Worm (Caenorhabditis elegans) whole organism, early embryonic: Measurements from ENCODE around the gene pap-2.

ENCODE experiments used
- B0310.2 ChIP-seq: sonication (generic microtip); optimal IDR thresholded peaks from 2 replicates; lab custom pipeline; 2016; ENCODE audit warnings: mild to moderate bottlenecking, missing genetic modification characterization, missing compliant biosample characterization
- F13C5.2 ChIP-seq: sonication (generic microtip); optimal IDR thresholded peaks from 2 replicates; lab custom pipeline; 2017; ENCODE audit warnings: mild to moderate bottlenecking, missing genetic modification characterization, inconsistent platforms, missing compliant biosample characterization
- aly-1 ChIP-seq: sonication (generic microtip); optimal IDR thresholded peaks from 2 replicates; lab custom pipeline; 2016; ENCODE audit warnings: missing genetic modification characterization, missing compliant biosample characterization
- ama-1 ChIP-seq: fragments of 150-350 bp; optimal IDR thresholded peaks from 2 replicates; lab custom pipeline; 2014
- ceh-13 ChIP-seq: fragments of 200-800 bp; sonication (Bioruptor generic); optimal IDR thresholded peaks from 2 replicates; lab custom pipeline; 2018; ENCODE audit warnings: mild to moderate bottlenecking, missing genetic modification characterization, missing compliant biosample characterization
- ceh-36 ChIP-seq: sonication (generic microtip); optimal IDR thresholded peaks from 2 replicates; lab custom pipeline; 2016; ENCODE audit warnings: missing genetic modification characterization, inconsistent platforms, missing compliant biosample characterization
- ets-7 ChIP-seq: sonication (generic microtip); optimal IDR thresholded peaks from 2 replicates; lab custom pipeline; 2016; ENCODE audit warnings: missing genotype, missing genetic modification characterization, missing compliant biosample characterization
- flt-1 ChIP-seq: fragments of 200-800 bp; sonication (Bioruptor generic); IDR thresholded peaks from 2 replicates; pipeline ENCODE4 v1.3.6; 2022; ENCODE audit warnings: missing genetic modification characterization, missing compliant biosample characterization
- hmbx-1 ChIP-seq: sonication (generic microtip); optimal IDR thresholded peaks from 2 replicates; lab custom pipeline; 2016; ENCODE audit warnings: mild to moderate bottlenecking, missing genetic modification characterization, missing compliant biosample characterization
- hmg-4 ChIP-seq: fragments of 200-800 bp; sonication (Bioruptor generic); optimal IDR thresholded peaks from 2 replicates; lab custom pipeline; 2018; ENCODE audit warnings: mild to moderate bottlenecking, missing genetic modification characterization, missing compliant biosample characterization
- hnd-1 ChIP-seq: sonication (generic microtip); optimal IDR thresholded peaks from 2 replicates; lab custom pipeline; 2016; ENCODE audit warnings: missing genetic modification characterization, missing compliant biosample characterization
- pes-1 ChIP-seq: fragments of 200-800 bp; sonication (Bioruptor generic); IDR thresholded peaks from 2 replicates; pipeline ENCODE4 v1.3.6; 2022; ENCODE audit warnings: missing genetic modification reagents, missing genetic modification characterization, missing compliant biosample characterization
- scrt-1 ChIP-seq: fragments of 200-800 bp; sonication (Bioruptor generic); IDR thresholded peaks from 2 replicates; pipeline ENCODE4 v1.3.6; 2022; ENCODE audit warnings: missing genetic modification characterization, missing compliant biosample characterization
- sea-1 ChIP-seq: fragments of 200-800 bp; sonication (Bioruptor generic); conservative IDR thresholded peaks from 2 replicates; pipeline ENCODE4 v1.3.6; 2022; ENCODE audit warnings: missing genetic modification characterization, missing compliant biosample characterization
- tbx-11 ChIP-seq: fragments of 200-800 bp; sonication (Bioruptor generic); IDR thresholded peaks from 2 replicates; pipeline ENCODE4 v1.3.6; 2022; ENCODE audit warnings: missing genetic modification characterization, missing compliant biosample characterization
- tbx-37 ChIP-seq: fragments of 200-800 bp; sonication (Bioruptor generic); conservative IDR thresholded peaks from 2 replicates; pipeline ENCODE4 v1.3.6; 2022; ENCODE audit warnings: missing genetic modification reagents, missing genetic modification characterization, missing compliant biosample characterization
- tra-4 ChIP-seq: sonication (generic microtip); optimal IDR thresholded peaks from 2 replicates; lab custom pipeline; 2017; ENCODE audit warnings: missing genetic modification characterization, missing compliant biosample characterization

pap-2 gene

DNA sequence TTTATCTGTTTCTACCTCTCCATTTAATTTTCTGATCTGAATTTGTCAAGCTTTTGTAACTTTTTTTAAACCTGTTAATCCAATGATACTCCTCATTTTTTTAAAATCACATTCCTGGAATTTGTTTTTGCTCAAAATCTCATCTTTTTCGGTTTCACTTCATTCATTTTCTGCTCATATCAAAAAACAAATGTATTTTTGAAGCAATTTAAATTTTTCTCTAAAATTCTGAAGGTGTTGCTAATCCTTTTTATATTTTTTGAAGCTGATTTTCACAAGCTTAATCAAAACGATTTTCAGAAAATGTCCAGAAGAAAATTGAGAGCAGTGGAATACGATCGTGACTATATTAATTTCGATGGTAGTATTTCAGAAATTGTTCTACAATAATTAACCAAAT, 14.3 kb downstream of the pap-2 start, which contains the start of gene E02H1.5:
Gene E02H1.5, plus strand, starts transcription at position 301 of the 400 bp plus-strand sequence.
- TF ChIP-seq tbx-37 (no peak), ceh-36 (no peak), hmg-4 (GFP tag; lab: Kevin White, UChicago) (no peak), F13C5.2 (tag; lab: Kevin White, UChicago) (no peak), tra-4 (tag; lab: Kevin White, UChicago) (no peak), scrt-1 (GFP tag; lab: Robert Waterston, UW) (no peak), sea-1 (GFP tag; lab: Robert Waterston, UW) (no peak), ama-1 (lab: Kevin White, UChicago) (no peak), hmbx-1 (no peak), flt-1 (GFP tag; lab: Robert Waterston, UW) (no peak)

DNA sequence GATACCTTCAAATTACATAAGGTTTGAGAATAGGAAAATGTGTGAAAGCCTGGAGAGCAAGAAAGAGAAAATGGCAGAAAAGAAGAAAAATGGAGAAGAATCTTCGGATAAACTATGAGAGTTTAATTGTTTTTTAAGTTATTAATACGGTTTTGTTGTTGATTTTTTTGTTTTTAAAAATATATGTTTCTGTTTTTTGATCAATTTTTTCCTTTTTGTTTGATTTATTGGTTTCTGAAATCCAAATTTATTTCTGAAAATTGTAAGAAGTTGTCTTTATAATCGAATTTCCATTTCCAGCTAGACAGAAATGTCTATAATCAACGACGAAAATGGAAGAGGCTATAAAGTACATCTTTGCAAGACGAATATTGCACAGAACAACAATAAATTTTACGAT, 16.5 kb downstream of the pap-2 start, which contains the start of gene parp-2:
Gene parp-2, plus strand, starts transcription at position 301 of the 400 bp plus-strand sequence.
- no peak for TF ChIP-seq sea-1 (GFP tag; lab: Robert Waterston, UW)
- no peak for TF ChIP-seq B0310.2 (tag; lab: Kevin White, UChicago)
- no peak for TF ChIP-seq ama-1 (lab: Kevin White, UChicago)
- TF ChIP-seq aly-1: no peak
- no peak for TF ChIP-seq hmbx-1
- no peak for TF ChIP-seq F13C5.2 (tag; lab: Kevin White, UChicago)
- TF ChIP-seq ets-7 (tag; lab: Kevin White, UChicago): no peak
- no peak for TF ChIP-seq flt-1 (GFP tag; lab: Robert Waterston, UW)
- TF ChIP-seq scrt-1 (GFP tag; lab: Robert Waterston, UW): no peak
- TF ChIP-seq pes-1 (GFP tag; lab: Robert Waterston, UW): no peak
- no peak for TF ChIP-seq hmg-4 (GFP tag; lab: Kevin White, UChicago)
- no peak for TF ChIP-seq ceh-13 (GFP tag; lab: Kevin White, UChicago)
- TF ChIP-seq hnd-1 (tag; lab: Kevin White, UChicago): no peak
- no peak for TF ChIP-seq tbx-37
- no peak for TF ChIP-seq ceh-36
- no peak for TF ChIP-seq tbx-11
- TF ChIP-seq tra-4 (tag; lab: Kevin White, UChicago): no peak

DNA sequence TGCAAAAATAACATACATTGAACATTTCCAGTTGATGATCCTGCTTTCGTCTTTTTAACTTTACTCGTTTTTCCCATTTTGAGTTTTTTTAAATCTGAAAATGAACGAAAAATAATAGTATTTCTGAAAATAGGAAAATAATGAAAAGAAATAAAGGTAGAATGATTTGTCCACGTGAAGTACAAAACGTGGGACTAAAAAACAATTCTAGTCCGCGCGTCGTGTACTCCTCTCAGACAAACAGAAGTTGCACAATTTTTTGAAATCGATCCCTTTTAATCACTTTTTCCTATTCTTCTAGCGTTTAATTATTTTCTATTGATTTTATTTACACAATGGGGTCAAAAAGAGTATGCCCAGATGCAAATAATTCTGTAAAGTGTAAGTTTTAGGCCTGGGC, 18.1 kb downstream of the pap-2 start, which contains the start of the genes E02H1.1 and tag-124:
Gene E02H1.1, minus strand, starts transcription at position 94 of the 400 bp plus-strand sequence.
Gene tag-124, plus strand, starts transcription at position 222 of the 400 bp plus-strand sequence.
- TF ChIP-seq tbx-37 (peak; percentile 78), ama-1 (lab: Kevin White, UChicago) (no peak), tra-4 (tag; lab: Kevin White, UChicago) (no peak), ceh-13 (GFP tag; lab: Kevin White, UChicago) (no peak), hmg-4 (GFP tag; lab: Kevin White, UChicago) (no peak), hmbx-1 (no peak), aly-1 (no peak), F13C5.2 (tag; lab: Kevin White, UChicago) (peak; percentile 43)

DNA sequence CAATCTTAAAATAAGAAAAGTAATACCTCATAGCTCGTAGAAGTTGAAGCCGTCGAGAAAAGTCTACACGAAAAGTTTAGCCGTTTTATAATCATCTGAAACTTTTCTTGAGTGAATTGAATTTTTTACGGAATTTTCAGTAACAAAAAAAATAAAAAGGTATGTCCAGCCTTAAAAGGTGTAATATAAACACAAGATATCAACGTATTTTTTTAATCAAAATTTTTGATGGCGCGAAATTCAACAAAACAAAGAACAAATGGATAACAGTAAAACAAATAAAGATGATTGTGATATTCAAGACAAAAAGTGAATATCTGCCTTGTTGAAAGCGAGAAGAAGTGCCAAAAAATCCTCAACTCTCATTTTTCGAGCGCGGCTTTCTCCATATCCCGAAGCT, 19.5 kb downstream of the pap-2 start, which contains the start of gene eral-1:
Gene eral-1, minus strand, starts transcription at position 101 of the 400 bp plus-strand sequence.
- no peak for TF ChIP-seq ama-1 (lab: Kevin White, UChicago)
- TF ChIP-seq sea-1 (GFP tag; lab: Robert Waterston, UW): no peak
- no peak for TF ChIP-seq ceh-36
- no peak for TF ChIP-seq hmbx-1
- TF ChIP-seq pes-1 (GFP tag; lab: Robert Waterston, UW): no peak
- TF ChIP-seq ets-7 (tag; lab: Kevin White, UChicago): no peak
- no peak for TF ChIP-seq hmg-4 (GFP tag; lab: Kevin White, UChicago)
- TF ChIP-seq scrt-1 (GFP tag; lab: Robert Waterston, UW): no peak
- TF ChIP-seq B0310.2 (tag; lab: Kevin White, UChicago): no peak
- no peak for TF ChIP-seq tbx-37
- TF ChIP-seq aly-1: no peak

DNA sequence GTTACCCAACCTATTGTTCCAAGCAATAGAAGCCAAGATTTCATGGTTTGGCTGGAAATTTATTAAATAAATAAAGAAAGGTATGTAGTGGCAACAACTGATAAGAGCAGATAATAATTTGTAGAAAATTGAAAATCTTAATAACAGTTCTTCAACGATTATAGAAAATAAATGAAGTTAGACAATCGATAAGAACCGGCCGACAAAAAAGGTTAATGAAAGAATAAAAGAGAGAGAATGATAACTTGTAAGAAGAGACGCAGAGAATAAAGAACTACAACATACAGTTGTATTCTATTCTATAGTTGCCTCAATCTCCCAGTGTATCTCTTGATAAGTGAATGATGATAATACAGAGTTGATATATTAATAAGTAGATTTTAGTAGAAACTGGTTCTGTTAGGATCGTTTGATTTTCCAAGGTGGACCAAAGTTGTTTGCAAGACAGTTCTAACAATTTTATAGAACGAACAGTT, 22.4 kb downstream of the pap-2 start, which contains the start of gene ugt-58:
Gene ugt-58, minus strand, starts transcription at position 51 of the 476 bp plus-strand sequence.
- TF ChIP-seq B0310.2 (tag; lab: Kevin White, UChicago) (no peak), hmbx-1 (no peak), hnd-1 (tag; lab: Kevin White, UChicago) (no peak), ama-1 (lab: Kevin White, UChicago) (no peak), ceh-13 (GFP tag; lab: Kevin White, UChicago) (no peak), pes-1 (GFP tag; lab: Robert Waterston, UW) (no peak), flt-1 (GFP tag; lab: Robert Waterston, UW) (no peak), ets-7 (tag; lab: Kevin White, UChicago) (no peak), F13C5.2 (tag; lab: Kevin White, UChicago) (no peak), ceh-36 (no peak), aly-1 (no peak), tbx-37 (no peak), tbx-11 (no peak), tra-4 (tag; lab: Kevin White, UChicago) (no peak), scrt-1 (GFP tag; lab: Robert Waterston, UW) (no peak), sea-1 (GFP tag; lab: Robert Waterston, UW) (no peak), hmg-4 (GFP tag; lab: Kevin White, UChicago) (no peak)

DNA sequence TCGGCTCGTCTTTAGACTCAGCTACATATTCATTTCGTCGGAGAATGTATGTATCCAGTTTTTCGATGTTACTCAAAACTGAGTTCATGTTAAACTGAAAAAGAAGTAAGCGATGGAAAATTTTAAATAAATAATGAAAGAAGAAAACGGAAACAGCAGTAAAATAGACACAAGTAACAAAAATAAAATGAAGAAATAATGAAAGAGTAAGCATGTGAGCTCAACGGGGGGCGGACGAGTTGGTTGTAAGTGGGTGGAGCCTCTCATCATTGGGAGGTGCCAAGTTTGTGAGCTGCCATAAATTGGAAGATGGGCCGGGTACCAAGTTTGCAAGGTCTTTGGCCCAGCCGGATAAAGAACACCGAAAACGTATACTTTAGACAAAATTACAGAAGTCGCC, 25.7 kb downstream of the pap-2 start, which contains the start of gene wee-1.1:
Gene wee-1.1, minus strand, starts transcription at position 101 of the 400 bp plus-strand sequence.
- TF ChIP-seq sea-1 (GFP tag; lab: Robert Waterston, UW) (no peak), pes-1 (GFP tag; lab: Robert Waterston, UW) (no peak), scrt-1 (GFP tag; lab: Robert Waterston, UW) (no peak), tra-4 (tag; lab: Kevin White, UChicago) (no peak), ama-1 (lab: Kevin White, UChicago) (no peak), tbx-11 (no peak), aly-1 (no peak), ceh-36 (no peak), hmg-4 (GFP tag; lab: Kevin White, UChicago) (no peak), tbx-37 (no peak), hnd-1 (tag; lab: Kevin White, UChicago) (no peak), ets-7 (tag; lab: Kevin White, UChicago) (no peak)

DNA sequence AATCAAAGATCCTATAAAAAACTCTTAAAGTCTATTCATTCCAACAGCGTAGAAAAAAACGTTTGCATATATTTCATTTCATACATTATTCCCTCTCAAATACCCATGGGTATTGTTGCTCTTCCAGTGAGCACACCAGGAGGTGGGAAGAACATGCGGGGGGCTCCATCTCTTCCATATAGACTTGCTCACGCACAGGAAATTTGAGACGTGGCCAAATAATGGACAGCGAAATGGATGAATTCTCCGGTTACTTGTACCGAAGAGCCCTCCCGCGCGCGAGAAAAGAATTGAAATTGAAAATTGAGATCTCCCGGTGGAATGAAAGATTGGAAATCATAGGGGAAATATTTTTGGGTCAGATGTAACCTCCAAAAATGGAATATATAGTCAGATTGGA, 31.6 kb downstream of the pap-2 start:
- TF ChIP-seq F13C5.2 (tag; lab: Kevin White, UChicago) (no peak), ceh-13 (GFP tag; lab: Kevin White, UChicago) (no peak), ets-7 (tag; lab: Kevin White, UChicago) (no peak), tra-4 (tag; lab: Kevin White, UChicago) (no peak), pes-1 (GFP tag; lab: Robert Waterston, UW) (no peak), hmbx-1 (no peak), aly-1 (no peak), flt-1 (GFP tag; lab: Robert Waterston, UW) (no peak), ama-1 (lab: Kevin White, UChicago) (no peak), sea-1 (GFP tag; lab: Robert Waterston, UW) (no peak), hnd-1 (tag; lab: Kevin White, UChicago) (no peak), scrt-1 (GFP tag; lab: Robert Waterston, UW) (no peak), ceh-36 (no peak), tbx-11 (no peak), tbx-37 (no peak), hmg-4 (GFP tag; lab: Kevin White, UChicago) (no peak), B0310.2 (tag; lab: Kevin White, UChicago) (no peak)
